Worm (Caenorhabditis elegans) whole organism, L2 larva: ENCODE data around the gene sri-69.

Source experiments
- C34F6.9 ChIP-seq: fragments of 150-350 bp; optimal IDR thresholded peaks from 2 replicates; lab custom pipeline; 2014; ENCODE audit warnings: missing biosample characterization, missing genetic modification characterization
- F13H6.1 ChIP-seq: sonication (generic microtip); optimal IDR thresholded peaks from 2 replicates; lab custom pipeline; 2016; ENCODE audit warnings: missing genetic modification characterization, missing compliant biosample characterization
- R02D3.7 ChIP-seq: fragments of 150-350 bp; optimal IDR thresholded peaks from 2 replicates; lab custom pipeline; 2014; ENCODE audit warnings: missing biosample characterization, missing genetic modification characterization
- Y55F3AM.14 ChIP-seq: fragments of 200-800 bp; sonication (Bioruptor generic); optimal IDR thresholded peaks from 2 replicates; lab custom pipeline; 2018; ENCODE audit warnings: mild to moderate bottlenecking, missing genetic modification characterization, missing compliant biosample characterization
- blmp-1 ChIP-seq: sonication (generic microtip); optimal IDR thresholded peaks from 2 replicates; lab custom pipeline; 2017; ENCODE audit warnings: missing genetic modification characterization, mild to moderate bottlenecking, missing compliant biosample characterization, antibody characterized with exemption, moderate library complexity; ENCODE audit not compliant: insufficient read depth
- ceh-16 ChIP-seq: fragments of 150-350 bp; optimal IDR thresholded peaks from 2 replicates; lab custom pipeline; 2014; ENCODE audit warnings: missing biosample characterization, missing genetic modification characterization
- ceh-82 ChIP-seq: fragments of 150-350 bp; optimal IDR thresholded peaks from 2 replicates; lab custom pipeline; 2014; ENCODE audit warnings: missing biosample characterization, missing genetic modification characterization
- crh-2 ChIP-seq: sonication (generic microtip); optimal IDR thresholded peaks from 2 replicates; lab custom pipeline; 2017; ENCODE audit warnings: missing biosample characterization, missing genetic modification characterization
- dmd-4 ChIP-seq: sonication (generic microtip); optimal IDR thresholded peaks from 2 replicates; lab custom pipeline; 2017; ENCODE audit warnings: missing biosample characterization, missing genetic modification characterization
- egl-27 ChIP-seq: sonication (generic microtip); optimal IDR thresholded peaks from 3 replicates; lab custom pipeline; 2017; ENCODE audit warnings: missing biosample characterization, missing genetic modification reagents, missing genetic modification characterization
- fos-1 ChIP-seq: fragments of 150-350 bp; optimal IDR thresholded peaks from 2 replicates; lab custom pipeline; 2014; ENCODE audit warnings: missing biosample characterization, missing genetic modification characterization
- gmeb-1 ChIP-seq: fragments of 150-350 bp; optimal IDR thresholded peaks from 2 replicates; lab custom pipeline; 2014; ENCODE audit warnings: missing biosample characterization, missing genetic modification characterization
- lin-11 ChIP-seq: fragments of 150-350 bp; sonication (generic microtip); optimal IDR thresholded peaks from 2 replicates; lab custom pipeline; 2014; ENCODE audit warnings: missing biosample characterization, missing genetic modification characterization, inconsistent platforms, mixed read lengths
- lin-13 ChIP-seq: fragments of 150-350 bp; optimal IDR thresholded peaks from 2 replicates; lab custom pipeline; 2014; ENCODE audit warnings: missing biosample characterization, missing genetic modification reagents, missing genetic modification characterization
- lsy-2 ChIP-seq, 2 experiments: fragments of 150-350 bp in 1 of 2; sonication (generic microtip) in 1 of 2; optimal IDR thresholded peaks; 2 replicates each; lab custom pipeline; 2014 to 2017; ENCODE audit warnings: missing biosample characterization in 2 of 2, missing genetic modification characterization in 2 of 2
- mab-5 ChIP-seq: fragments of 150-350 bp; optimal IDR thresholded peaks from 2 replicates; lab custom pipeline; 2014; ENCODE audit warnings: missing biosample characterization, missing genetic modification characterization
- mbf-1 ChIP-seq: sonication (generic microtip); optimal IDR thresholded peaks from 2 replicates; lab custom pipeline; 2017; ENCODE audit warnings: missing biosample characterization, missing genetic modification characterization
- mdl-1 ChIP-seq, 2 experiments: fragments of 150-350 bp in 1 of 2; sonication (generic microtip) in 1 of 2; optimal IDR thresholded peaks; 2 replicates each; lab custom pipeline; 2017; ENCODE audit warnings: missing biosample characterization in 2 of 2, missing genetic modification characterization in 2 of 2
- nhr-10 ChIP-seq: sonication (generic microtip); optimal IDR thresholded peaks from 2 replicates; lab custom pipeline; 2017; ENCODE audit warnings: missing biosample characterization, missing genetic modification characterization
- nhr-11 ChIP-seq: fragments of 150-350 bp; optimal IDR thresholded peaks from 2 replicates; lab custom pipeline; 2014; ENCODE audit warnings: missing biosample characterization, missing genetic modification characterization
- nhr-129 ChIP-seq: fragments of 150-350 bp; optimal IDR thresholded peaks from 2 replicates; lab custom pipeline; 2014; ENCODE audit warnings: missing biosample characterization, missing genetic modification characterization
- nhr-21 ChIP-seq: fragments of 150-350 bp; optimal IDR thresholded peaks from 2 replicates; lab custom pipeline; 2014; ENCODE audit warnings: missing biosample characterization, missing genetic modification characterization
- nhr-23 ChIP-seq: fragments of 150-350 bp; optimal IDR thresholded peaks from 2 replicates; lab custom pipeline; 2014; ENCODE audit warnings: missing biosample characterization, missing genetic modification reagents, missing genetic modification characterization
- nhr-237 ChIP-seq: fragments of 150-350 bp; optimal IDR thresholded peaks from 2 replicates; lab custom pipeline; 2014; ENCODE audit warnings: missing biosample characterization, missing genetic modification characterization
- nhr-25 ChIP-seq: fragments of 150-350 bp; sonication (generic microtip); optimal IDR thresholded peaks from 3 replicates; lab custom pipeline; 2014; ENCODE audit warnings: missing biosample characterization, missing genetic modification characterization
- nhr-6 ChIP-seq: fragments of 150-350 bp; optimal IDR thresholded peaks from 2 replicates; lab custom pipeline; 2014; ENCODE audit warnings: missing biosample characterization, missing genetic modification characterization
- sem-4 ChIP-seq: fragments of 150-350 bp; optimal IDR thresholded peaks from 2 replicates; lab custom pipeline; 2014; ENCODE audit warnings: missing biosample characterization, missing genetic modification reagents, missing genetic modification characterization
- skn-1 ChIP-seq: sonication (generic microtip); optimal IDR thresholded peaks from 2 replicates; lab custom pipeline; 2017; ENCODE audit warnings: missing biosample characterization, missing genetic modification characterization
- sma-3 ChIP-seq: sonication (generic microtip); optimal IDR thresholded peaks from 2 replicates; lab custom pipeline; 2016; ENCODE audit warnings: missing genetic modification reagents, missing genetic modification characterization, missing compliant biosample characterization
- sma-9 ChIP-seq, 2 experiments: fragments of 150-350 bp in 1 of 2; sonication (generic microtip) in 1 of 2; optimal IDR thresholded peaks; 2 replicates each; lab custom pipeline; 2014 to 2016; ENCODE audit warnings: missing genetic modification characterization in 2 of 2, mild to moderate bottlenecking in 1 of 2, missing biosample characterization in 1 of 2, missing compliant biosample characterization in 1 of 2, missing genetic modification reagents in 1 of 2, moderate library complexity in 1 of 2
- snpc-4 ChIP-seq: fragments of 150-350 bp; optimal IDR thresholded peaks from 2 replicates; lab custom pipeline; 2014; ENCODE audit warnings: missing biosample characterization, missing genetic modification characterization
- unc-39 ChIP-seq: fragments of 150-350 bp; optimal IDR thresholded peaks from 2 replicates; lab custom pipeline; 2014; ENCODE audit warnings: missing biosample characterization, missing genetic modification characterization
- unc-55 ChIP-seq: fragments of 150-350 bp; sonication (generic microtip); optimal IDR thresholded peaks from 3 replicates; lab custom pipeline; 2014; ENCODE audit warnings: missing biosample characterization, missing genetic modification reagents, missing genetic modification characterization
- unc-62 ChIP-seq: fragments of 150-350 bp; optimal IDR thresholded peaks from 2 replicates; lab custom pipeline; 2014; ENCODE audit warnings: missing biosample characterization, missing genetic modification reagents, missing genetic modification characterization
- zag-1 ChIP-seq: fragments of 150-350 bp; optimal IDR thresholded peaks from 2 replicates; lab custom pipeline; 2014; ENCODE audit warnings: missing biosample characterization, missing genetic modification characterization
- ztf-1 ChIP-seq: fragments of 200-800 bp; sonication (Bioruptor generic); conservative IDR thresholded peaks from 2 replicates; pipeline ENCODE4 v1.3.6; 2022; ENCODE audit warnings: missing genetic modification characterization, missing compliant biosample characterization
- ztf-11 ChIP-seq: sonication (generic microtip); optimal IDR thresholded peaks from 2 replicates; lab custom pipeline; 2017; ENCODE audit warnings: missing biosample characterization, missing genetic modification characterization
- ztf-4 ChIP-seq: fragments of 150-350 bp; optimal IDR thresholded peaks from 2 replicates; lab custom pipeline; 2014; ENCODE audit warnings: missing biosample characterization, missing genetic modification characterization

sri-69 gene

DNA sequence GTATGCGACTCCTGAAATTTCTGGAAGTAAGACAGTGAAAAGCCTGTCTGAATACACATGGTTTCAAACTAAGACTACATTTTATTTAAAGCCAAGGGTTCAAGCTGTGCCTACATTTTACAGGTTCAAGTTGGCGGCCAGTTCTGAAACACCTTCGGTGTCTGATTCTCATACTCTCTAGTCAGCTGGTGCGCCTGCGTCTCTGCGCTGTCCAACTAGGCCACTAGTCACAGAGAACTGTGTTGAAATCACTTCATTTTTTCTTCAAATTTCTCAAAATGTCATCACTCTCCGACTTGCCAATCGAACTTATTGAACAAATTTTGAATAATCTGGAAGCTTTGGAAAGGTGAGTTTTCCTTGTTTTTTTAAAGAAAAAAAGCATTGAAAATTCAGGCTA lies 41.6 kb downstream of the sri-69 start, which contains the start of gene fbxa-90:
fbxa-90 (plus strand) TSS at position 179 of the 400 bp plus-strand sequence.
- no peak for TF ChIP-seq Y55F3AM.14 (GFP tag; lab: Kevin White, UChicago)
- TF ChIP-seq nhr-129 (tag; lab: Kevin White, UChicago), result peak; percentile 22
- TF ChIP-seq mab-5 (tag; lab: Kevin White, UChicago), result no peak

DNA sequence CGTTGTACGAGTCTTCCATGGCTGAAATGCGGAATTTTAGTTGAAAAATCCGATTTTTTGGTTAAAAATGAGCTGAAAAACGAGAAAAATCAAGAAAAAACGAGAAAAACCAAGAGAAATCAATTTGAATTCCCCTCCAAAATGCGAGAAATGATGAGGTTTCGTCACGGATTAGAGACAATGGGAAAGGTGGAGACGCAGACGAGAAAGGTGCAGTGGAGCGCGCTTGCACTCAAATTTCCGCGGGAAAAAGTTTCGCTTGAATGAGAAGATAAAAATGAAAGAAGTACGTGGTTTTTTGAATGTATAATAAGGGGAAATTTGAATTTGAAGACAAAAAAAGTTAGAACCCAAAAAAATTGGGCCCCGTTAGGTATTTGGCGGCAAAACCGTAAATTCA lies 42.5 kb downstream of the sri-69 start, which contains the start of gene efl-1:
efl-1 (minus strand) TSS at position 21 of the 400 bp plus-strand sequence.
- TF ChIP-seq mbf-1 (no peak), mdl-1 (tag; optimal IDR thresholded peaks at IDR 0.05; lab: Kevin White, UChicago) (peak in 1 of 2 experiments; percentile 34), zag-1 (tag; lab: Kevin White, UChicago) (peak; percentile 75), sma-3 (GFP tag; lab: Kevin White, UChicago) (peak; percentile 92), nhr-10 (peak; percentile 69), ztf-1 (GFP tag; lab: Robert Waterston, UW) (no peak), nhr-237 (tag; lab: Kevin White, UChicago) (peak; percentile 64), nhr-129 (tag; lab: Kevin White, UChicago) (peak; percentile 93), sem-4 (peak; percentile 77), ceh-16 (tag; lab: Kevin White, UChicago) (peak; percentile 33), nhr-25 (tag; lab: Kevin White, UChicago) (peak; percentile 84), nhr-23 (no peak), egl-27 (peak; percentile 84), lin-11 (peak; percentile 66), F13H6.1 (tag; lab: Kevin White, UChicago) (peak; percentile 85), nhr-21 (tag; lab: Kevin White, UChicago) (peak; percentile 83), Y55F3AM.14 (GFP tag; lab: Kevin White, UChicago) (peak; percentile 13), ceh-82 (tag; lab: Kevin White, UChicago) (peak; percentile 72), lin-13 (GFP tag; lab: Kevin White, UChicago) (peak; percentile 94), unc-62 (no peak), ztf-4 (tag; lab: Kevin White, UChicago) (peak; percentile 34), R02D3.7 (tag; lab: Kevin White, UChicago) (peak; percentile 29), crh-2 (peak; percentile 96), unc-39 (no peak), mab-5 (tag; lab: Kevin White, UChicago) (peak; percentile 95), unc-55 (GFP tag; lab: Kevin White, UChicago) (peak; percentile 96), skn-1 (tag; lab: Kevin White, UChicago) (no peak), blmp-1 (tag; lab: Kevin White, UChicago) (peak; percentile 34), sma-9 (GFP tag; optimal IDR thresholded peaks at IDR 0.05; lab: Kevin White, UChicago) (no peak), sma-9 (tag; optimal IDR thresholded peaks at IDR 0.05; lab: Kevin White, UChicago) (no peak), ztf-11 (tag; lab: Kevin White, UChicago) (no peak), gmeb-1 (peak; percentile 99), C34F6.9 (peak; percentile 94), nhr-6 (tag; lab: Kevin White, UChicago) (peak; percentile 78), lsy-2 (tag; optimal IDR thresholded peaks at IDR 0.05; lab: Kevin White, UChicago) (peak; percentile 84 to 93), dmd-4 (tag; lab: Kevin White, UChicago) (peak; percentile 29), fos-1 (tag; lab: Kevin White, UChicago) (peak; percentile 63), snpc-4 (tag; lab: Kevin White, UChicago) (peak; percentile 93)

DNA sequence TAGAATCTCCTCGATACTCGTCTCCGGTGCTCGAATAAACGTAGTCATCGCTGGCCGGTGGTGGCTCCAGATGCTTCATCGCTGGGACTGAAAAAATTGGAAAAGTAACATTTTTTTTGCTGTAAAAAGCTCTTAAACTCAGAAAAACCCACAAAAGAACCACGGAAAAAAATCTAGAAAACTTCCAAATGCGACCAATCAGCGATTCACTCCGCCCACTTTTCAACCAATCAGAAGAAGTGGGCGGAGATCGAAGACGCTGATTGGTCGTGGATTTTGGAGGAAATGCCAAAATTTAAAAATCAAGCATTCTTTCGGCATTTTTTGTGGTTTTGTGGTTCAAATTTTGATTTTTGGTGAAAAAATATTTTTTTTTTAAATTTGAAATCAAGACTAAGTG lies 49.2 kb downstream of the sri-69 start:
- TF ChIP-seq ztf-4 (tag; lab: Kevin White, UChicago) (no peak), lsy-2 (tag; optimal IDR thresholded peaks at IDR 0.05; lab: Kevin White, UChicago) (no peak), lin-13 (GFP tag; lab: Kevin White, UChicago) (no peak), ztf-1 (GFP tag; lab: Robert Waterston, UW) (no peak), nhr-11 (tag; lab: Kevin White, UChicago) (no peak), egl-27 (no peak), sma-3 (GFP tag; lab: Kevin White, UChicago) (no peak)
